Fruit fly (Drosophila melanogaster) whole organism, prepupa: ENCODE results near the gene PGRP-LC.
A peak's percentile ranks its signal among the peaks of the same experiment; 100 is the strongest.

ENCODE experiments used
- Blimp-1 ChIP-seq: fragments of 200-800 bp; sonication (Bioruptor generic); optimal IDR thresholded peaks from 3 replicates; lab custom pipeline; 2017; ENCODE audit warnings: missing biosample characterization, missing genetic modification characterization, mild to moderate bottlenecking, moderate library complexity, missing genetic modification reagents
- CG10631 ChIP-seq: fragments of 200-800 bp; sonication (Bioruptor generic); optimal IDR thresholded peaks from 2 replicates; lab custom pipeline; 2016; ENCODE audit warnings: missing biosample characterization, missing genetic modification characterization
- CG10669 ChIP-seq: fragments of 200-800 bp; sonication (Bioruptor generic); optimal IDR thresholded peaks from 3 replicates; lab custom pipeline; 2018; ENCODE audit warnings: missing biosample characterization, mild to moderate bottlenecking, missing genetic modification characterization, moderate library complexity
- CG11294 ChIP-seq: fragments of 200-800 bp; sonication (Bioruptor generic); IDR thresholded peaks from 2 replicates; pipeline ENCODE4 v1.3.6; 2022; ENCODE audit warnings: missing biosample characterization, missing genetic modification characterization
- CG11762 ChIP-seq: fragments of 200-800 bp; sonication (Bioruptor generic); optimal IDR thresholded peaks from 3 replicates; lab custom pipeline; 2016; ENCODE audit warnings: missing biosample characterization, missing genetic modification characterization; ENCODE audit not compliant: insufficient read depth
- CG11902 ChIP-seq: fragments of 200-800 bp; sonication (Bioruptor generic); optimal IDR thresholded peaks from 3 replicates; lab custom pipeline; 2016; ENCODE audit warnings: missing biosample characterization, missing genetic modification characterization
- CG15336 ChIP-seq: fragments of 200-800 bp; sonication (Bioruptor generic); IDR thresholded peaks from 2 replicates; pipeline ENCODE4 v1.3.6; 2022; ENCODE audit warnings: missing biosample characterization, missing genetic modification characterization
- CG1621 ChIP-seq: fragments of 200-800 bp; sonication (Bioruptor generic); optimal IDR thresholded peaks from 3 replicates; lab custom pipeline; 2018; ENCODE audit warnings: missing biosample characterization, mild to moderate bottlenecking, missing genetic modification characterization
- CG16779 ChIP-seq: fragments of 200-800 bp; sonication (Bioruptor generic); optimal IDR thresholded peaks from 3 replicates; lab custom pipeline; 2017; ENCODE audit warnings: missing biosample characterization, mild to moderate bottlenecking, missing genetic modification characterization
- CG3032 ChIP-seq: fragments of 200-800 bp; optimal IDR thresholded peaks from 2 replicates; lab custom pipeline; 2019; ENCODE audit warnings: missing biosample characterization, mild to moderate bottlenecking, missing genetic modification characterization, moderate library complexity
- CG31627 ChIP-seq: fragments of 200-800 bp; sonication (Bioruptor generic); optimal IDR thresholded peaks from 3 replicates; lab custom pipeline; 2016; ENCODE audit warnings: missing biosample characterization, missing genetic modification characterization
- CG32006 ChIP-seq: fragments of 200-800 bp; sonication (Bioruptor generic); optimal IDR thresholded peaks from 3 replicates; lab custom pipeline; 2017; ENCODE audit warnings: missing biosample characterization, mild to moderate bottlenecking, missing genetic modification characterization
- CG34406 ChIP-seq: fragments of 200-800 bp; sonication (Bioruptor generic); optimal IDR thresholded peaks from 3 replicates; lab custom pipeline; 2016; ENCODE audit warnings: missing biosample characterization, missing genetic modification characterization
- CG4318 ChIP-seq: fragments of 200-800 bp; sonication (Bioruptor generic); optimal IDR thresholded peaks from 3 replicates; lab custom pipeline; 2017; ENCODE audit warnings: missing biosample characterization, mild to moderate bottlenecking, missing genetic modification characterization
- CG6163 ChIP-seq: fragments of 200-800 bp; sonication (Bioruptor generic); IDR thresholded peaks from 3 replicates; pipeline ENCODE4 v1.3.6; 2022; ENCODE audit warnings: missing biosample characterization, missing genetic modification characterization
- CG6276 ChIP-seq: fragments of 200-800 bp; sonication (Bioruptor generic); optimal IDR thresholded peaks from 2 replicates; lab custom pipeline; 2017; ENCODE audit warnings: missing biosample characterization, mild to moderate bottlenecking, missing genetic modification characterization
- CG6792 ChIP-seq: fragments of 200-800 bp; sonication (Bioruptor generic); optimal IDR thresholded peaks from 3 replicates; lab custom pipeline; 2016; ENCODE audit warnings: missing biosample characterization, missing genetic modification characterization
- CG6854 ChIP-seq: fragments of 200-800 bp; sonication (Bioruptor generic); optimal IDR thresholded peaks from 2 replicates; lab custom pipeline; 2017; ENCODE audit warnings: missing biosample characterization, mild to moderate bottlenecking, missing genetic modification characterization
- CG7368 ChIP-seq: fragments of 200-800 bp; sonication (Bioruptor generic); optimal IDR thresholded peaks from 3 replicates; lab custom pipeline; 2016; ENCODE audit warnings: missing biosample characterization, missing genetic modification characterization
- CG8119 ChIP-seq: fragments of 200-800 bp; sonication (Bioruptor generic); IDR thresholded peaks from 3 replicates; pipeline ENCODE4 v1.3.6; 2022; ENCODE audit warnings: missing biosample characterization, missing genetic modification characterization
- CG8319 ChIP-seq: fragments of 200-800 bp; sonication (Bioruptor generic); optimal IDR thresholded peaks from 3 replicates; lab custom pipeline; 2016; ENCODE audit warnings: missing biosample characterization, missing genetic modification characterization
- CG8632 ChIP-seq: fragments of 200-800 bp; sonication (Bioruptor generic); optimal IDR thresholded peaks from 3 replicates; lab custom pipeline; 2016; ENCODE audit warnings: missing biosample characterization, missing genetic modification characterization
- CG9139 ChIP-seq: fragments of 200-800 bp; sonication (Bioruptor generic); optimal IDR thresholded peaks from 3 replicates; lab custom pipeline; 2017; ENCODE audit warnings: missing biosample characterization, mild to moderate bottlenecking, missing genetic modification characterization
- Eip75B ChIP-seq: fragments of 200-800 bp; sonication (Bioruptor generic); optimal IDR thresholded peaks from 3 replicates; lab custom pipeline; 2016; ENCODE audit warnings: missing biosample characterization, missing genetic modification characterization
- Eip78C ChIP-seq: fragments of 200-800 bp; sonication (Bioruptor generic); peaks from one replicate; lab custom pipeline; 2016; ENCODE audit warnings: missing biosample characterization, missing genetic modification characterization
- Eip93F ChIP-seq: fragments of 200-800 bp; sonication (Bioruptor generic); optimal IDR thresholded peaks from 2 replicates; lab custom pipeline; 2016; ENCODE audit warnings: missing biosample characterization, mild to moderate bottlenecking, missing genetic modification characterization
- Ets21C ChIP-seq: fragments of 200-800 bp; sonication (Bioruptor generic); optimal IDR thresholded peaks from 3 replicates; lab custom pipeline; 2016; ENCODE audit warnings: missing biosample characterization, missing genetic modification characterization
- Ets96B ChIP-seq: fragments of 200-800 bp; optimal IDR thresholded peaks from 2 replicates; lab custom pipeline; 2019; ENCODE audit warnings: missing biosample characterization, mild to moderate bottlenecking, missing genetic modification characterization, moderate library complexity
- Hr38 ChIP-seq: sonication (Bioruptor generic); optimal IDR thresholded peaks from 2 replicates; lab custom pipeline; 2016; ENCODE audit warnings: missing biosample characterization, missing genetic modification characterization
- Lpt ChIP-seq: fragments of 200-800 bp; sonication (Bioruptor generic); optimal IDR thresholded peaks from 3 replicates; lab custom pipeline; 2016; ENCODE audit warnings: missing biosample characterization, missing genetic modification characterization
- Met ChIP-seq: fragments of 200-800 bp; sonication (Bioruptor generic); optimal IDR thresholded peaks from 3 replicates; lab custom pipeline; 2016; ENCODE audit warnings: missing biosample characterization, missing genetic modification characterization
- OdsH ChIP-seq: fragments of 200-800 bp; sonication (Bioruptor generic); optimal IDR thresholded peaks from 3 replicates; lab custom pipeline; 2016; ENCODE audit warnings: missing biosample characterization, missing genetic modification characterization
- Smox ChIP-seq: fragments of 200-800 bp; sonication (Bioruptor generic); optimal IDR thresholded peaks from 3 replicates; lab custom pipeline; 2016; ENCODE audit warnings: missing biosample characterization, missing genetic modification characterization
- Sox102F ChIP-seq: fragments of 200-800 bp; sonication (Bioruptor generic); optimal IDR thresholded peaks from 2 replicates; lab custom pipeline; 2016; ENCODE audit warnings: missing biosample characterization, mild to moderate bottlenecking, missing genetic modification characterization
- Sox14 ChIP-seq: fragments of 200-800 bp; sonication (Bioruptor generic); optimal IDR thresholded peaks from 3 replicates; lab custom pipeline; 2016; ENCODE audit warnings: missing biosample characterization, missing genetic modification characterization
- Sox15 ChIP-seq: fragments of 200-800 bp; sonication (Bioruptor generic); optimal IDR thresholded peaks from 3 replicates; lab custom pipeline; 2016; ENCODE audit warnings: missing biosample characterization, missing genetic modification characterization
- achi ChIP-seq: fragments of 200-800 bp; sonication (Bioruptor generic); optimal IDR thresholded peaks from 3 replicates; lab custom pipeline; 2016; ENCODE audit warnings: missing biosample characterization, missing genetic modification characterization
- acj6 ChIP-seq: fragments of 200-800 bp; sonication (Bioruptor generic); optimal IDR thresholded peaks from 3 replicates; lab custom pipeline; 2016; ENCODE audit warnings: missing biosample characterization, missing genetic modification characterization
- cyc ChIP-seq: fragments of 200-800 bp; sonication (Bioruptor generic); optimal IDR thresholded peaks from 3 replicates; lab custom pipeline; 2016; ENCODE audit warnings: missing biosample characterization, missing genetic modification characterization
- dac ChIP-seq: fragments of 200-800 bp; sonication (Bioruptor generic); optimal IDR thresholded peaks from 2 replicates; lab custom pipeline; 2017; ENCODE audit warnings: missing biosample characterization, mild to moderate bottlenecking, missing genetic modification characterization
- dsx ChIP-seq: fragments of 200-800 bp; optimal IDR thresholded peaks from 3 replicates; lab custom pipeline; 2019; ENCODE audit warnings: missing biosample characterization, mild to moderate bottlenecking, missing genetic modification characterization, moderate library complexity; ENCODE audit not compliant: poor library complexity, severe bottlenecking
- eg ChIP-seq: fragments of 200-800 bp; sonication (Bioruptor generic); IDR thresholded peaks from 3 replicates; pipeline ENCODE4 v1.3.6; 2022; ENCODE audit warnings: missing biosample characterization, missing genetic modification characterization
- esn ChIP-seq: fragments of 200-800 bp; sonication (Bioruptor generic); optimal IDR thresholded peaks from 2 replicates; lab custom pipeline; 2016; ENCODE audit warnings: missing biosample characterization, mild to moderate bottlenecking, missing genetic modification characterization, moderate library complexity
- fd59A ChIP-seq: fragments of 200-800 bp; sonication (Bioruptor generic); optimal IDR thresholded peaks from 2 replicates; lab custom pipeline; 2017; ENCODE audit warnings: missing biosample characterization, mild to moderate bottlenecking, missing genetic modification characterization, missing genetic modification reagents
- fd85E ChIP-seq: fragments of 200-800 bp; sonication (Bioruptor generic); optimal IDR thresholded peaks from 3 replicates; lab custom pipeline; 2016; ENCODE audit warnings: missing biosample characterization, missing genetic modification characterization
- fkh ChIP-seq: fragments of 200-800 bp; sonication (Bioruptor generic); optimal IDR thresholded peaks from 3 replicates; lab custom pipeline; 2017; ENCODE audit warnings: missing biosample characterization, mild to moderate bottlenecking, missing genetic modification characterization, moderate library complexity
- net ChIP-seq: fragments of 200-800 bp; sonication (Bioruptor generic); optimal IDR thresholded peaks from 3 replicates; lab custom pipeline; 2016; ENCODE audit warnings: missing biosample characterization, missing genetic modification characterization
- pdm3 ChIP-seq: fragments of 200-800 bp; sonication (Bioruptor generic); optimal IDR thresholded peaks from 3 replicates; lab custom pipeline; 2016; ENCODE audit warnings: missing biosample characterization, missing genetic modification characterization
- spab ChIP-seq: fragments of 200-800 bp; sonication (Bioruptor generic); optimal IDR thresholded peaks from 2 replicates; lab custom pipeline; 2017; ENCODE audit warnings: missing biosample characterization, mild to moderate bottlenecking, missing genetic modification characterization, missing genetic modification reagents
- ss ChIP-seq, 2 experiments: fragments of 200-800 bp; sonication (Bioruptor generic); optimal IDR thresholded peaks; 2 replicates in 1 of 2; 3 replicates in 1 of 2; lab custom pipeline; 2017 to 2018; ENCODE audit warnings: mild to moderate bottlenecking in 2 of 2, missing biosample characterization in 2 of 2, missing genetic modification characterization in 2 of 2, moderate library complexity in 1 of 2
- svp ChIP-seq: fragments of 200-800 bp; sonication (Bioruptor generic); peaks from one replicate; lab custom pipeline; 2016; ENCODE audit warnings: missing biosample characterization, missing genetic modification characterization
- topi ChIP-seq: fragments of 200-800 bp; sonication (Bioruptor generic); optimal IDR thresholded peaks from 3 replicates; lab custom pipeline; 2016; ENCODE audit warnings: missing biosample characterization, missing genetic modification characterization
- vri ChIP-seq: fragments of 200-800 bp; sonication (Bioruptor generic); optimal IDR thresholded peaks from 3 replicates; lab custom pipeline; 2016; ENCODE audit warnings: missing biosample characterization, mild to moderate bottlenecking, missing genetic modification characterization

The PGRP-LC gene

dm6 chr3L:9335711-9336110 is 2.9 kb upstream of the PGRP-LC start:
- TF ChIP-seq CG8632 (GFP tag; lab: Kevin White, UChicago) (no peak), Blimp-1 (GFP tag; lab: Kevin White, UChicago) (peak; percentile 30), CG10669 (GFP tag; lab: Kevin White, UChicago) (no peak), fkh (peak; percentile 62), CG31627 (GFP tag; lab: Kevin White, UChicago) (no peak), CG1621 (tag; lab: Kevin White, UChicago) (peak; percentile 20), ss (GFP tag; optimal IDR thresholded peaks at IDR 0.05; lab: Kevin White, UChicago) (peak; percentile 8 to 60), dsx (GFP tag; lab: Kevin White, UChicago) (no peak), CG6792 (GFP tag; lab: Kevin White, UChicago) (peak; percentile 5), Eip75B (GFP tag; lab: Kevin White, UChicago) (no peak), CG34406 (GFP tag; lab: Kevin White, UChicago) (no peak), Hr38 (GFP tag; lab: Kevin White, UChicago) (no peak), acj6 (GFP tag; lab: Kevin White, UChicago) (no peak), net (GFP tag; lab: Kevin White, UChicago) (no peak), CG8119 (GFP tag; lab: Robert Waterston, UW) (peak; percentile 38; the same call in 1 of the 3 replicates), Eip78C (GFP tag; lab: Kevin White, UChicago) (no peak), CG9139 (peak; percentile 42), CG11902 (GFP tag; lab: Kevin White, UChicago) (no peak), CG11294 (GFP tag; lab: Robert Waterston, UW) (no peak), CG6276 (peak; percentile 28), CG6163 (GFP tag; lab: Robert Waterston, UW) (peak; percentile 79; the same call in 2 of the 3 replicates), pdm3 (GFP tag; lab: Kevin White, UChicago) (no peak), achi (GFP tag; lab: Kevin White, UChicago) (no peak), topi (no peak), OdsH (no peak), eg (peak; percentile 42; the same call in 1 of the 3 replicates), esn (no peak), Ets21C (GFP tag; lab: Kevin White, UChicago) (no peak), Lpt (peak; percentile 64), Eip93F (no peak), CG8319 (GFP tag; lab: Kevin White, UChicago) (no peak), CG11762 (GFP tag; lab: Kevin White, UChicago) (no peak), Ets96B (tag; lab: Kevin White, UChicago) (no peak), Sox15 (GFP tag; lab: Kevin White, UChicago) (no peak), spab (GFP tag; lab: Kevin White, UChicago) (no peak), CG10631 (GFP tag; lab: Kevin White, UChicago) (no peak), Sox102F (GFP tag; lab: Kevin White, UChicago) (no peak), Smox (GFP tag; lab: Kevin White, UChicago) (no peak), cyc (GFP tag; lab: Kevin White, UChicago) (no peak), vri (peak; percentile 21), CG15336 (GFP tag; lab: Robert Waterston, UW) (no peak), CG7368 (GFP tag; lab: Kevin White, UChicago) (peak; percentile 32), dac (GFP tag; lab: Kevin White, UChicago) (no peak), CG6854 (peak; percentile 59), svp (peak; percentile 80), Sox14 (GFP tag; lab: Kevin White, UChicago) (peak; percentile 34), CG4318 (GFP tag; lab: Kevin White, UChicago) (no peak), CG3032 (tag; lab: Kevin White, UChicago) (no peak), fd59A (GFP tag; lab: Kevin White, UChicago) (no peak), CG32006 (GFP tag; lab: Kevin White, UChicago) (no peak), Met (no peak), CG16779 (peak; percentile 68), fd85E (no peak)
